Worm (Caenorhabditis elegans) whole organism, late embryonic: ENCODE results near the gene W02D7.8.

ENCODE experiments used
- C38D4.7 ChIP-seq: fragments of 200-800 bp; sonication (Bioruptor generic); optimal IDR thresholded peaks from 2 replicates; lab custom pipeline; 2018; ENCODE audit warnings: mild to moderate bottlenecking, missing genetic modification characterization, moderate library complexity, missing compliant biosample characterization
- elt-2 ChIP-seq: sonication (generic microtip); optimal IDR thresholded peaks from 2 replicates; lab custom pipeline; 2016; ENCODE audit warnings: missing genetic modification reagents, missing genetic modification characterization, missing compliant biosample characterization
- mec-3 ChIP-seq: sonication (generic microtip); optimal IDR thresholded peaks from 2 replicates; lab custom pipeline; 2016; ENCODE audit warnings: borderline replicate concordance, missing genetic modification characterization, missing compliant biosample characterization
- nhr-11 ChIP-seq: fragments of 150-350 bp; optimal IDR thresholded peaks from 2 replicates; lab custom pipeline; 2014; ENCODE audit warnings: missing biosample characterization, missing genetic modification characterization
- odd-2 ChIP-seq: sonication (generic microtip); optimal IDR thresholded peaks from 2 replicates; lab custom pipeline; 2017; ENCODE audit warnings: antibody characterized with exemption, mild to moderate bottlenecking, missing genetic modification characterization, missing compliant biosample characterization

DNA sequence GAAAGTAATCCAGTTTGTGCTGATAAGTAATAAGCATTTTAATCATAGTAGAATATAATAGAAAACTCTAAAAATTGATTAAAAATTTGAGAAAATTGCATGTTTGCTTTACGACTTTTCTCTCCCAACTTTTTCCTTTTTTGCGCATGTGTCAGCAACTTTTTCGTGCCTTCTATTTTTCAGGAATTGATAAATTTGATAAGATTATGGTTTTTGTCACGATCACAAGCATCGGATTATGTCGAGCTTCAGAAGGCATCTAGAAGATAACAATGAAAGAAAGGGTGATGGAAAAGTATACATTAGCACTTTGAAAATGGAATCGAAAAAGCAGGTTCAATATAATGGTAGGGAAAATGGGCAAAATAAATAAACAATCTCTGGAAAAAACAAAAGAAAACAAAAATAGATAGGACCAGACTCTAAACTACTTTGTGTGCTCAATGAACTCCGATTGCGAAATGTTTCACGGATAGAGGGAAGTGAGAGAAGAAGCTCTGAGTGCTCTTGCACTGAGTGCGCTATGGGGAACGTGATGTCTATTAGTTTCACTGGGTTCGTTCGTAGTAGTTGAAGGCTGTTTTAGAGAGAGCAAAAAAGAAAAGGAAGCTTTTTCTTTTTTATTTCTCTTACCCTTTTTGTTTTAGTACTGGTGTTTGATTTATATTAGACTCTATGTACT is 18.0 kb downstream of the W02D7.8 start:
- TF ChIP-seq odd-2 (tag; lab: Kevin White, UChicago) (no peak), elt-2 (tag; lab: Kevin White, UChicago) (no peak), mec-3 (tag; lab: Kevin White, UChicago) (no peak), C38D4.7 (GFP tag; lab: Kevin White, UChicago) (no peak), nhr-11 (tag; lab: Kevin White, UChicago) (no peak)
